Worm (Caenorhabditis elegans) whole organism, L4 larva: ENCODE data around the gene srlf-14.

ENCODE experiments used
- dmd-8 ChIP-seq: fragments of 200-800 bp; sonication (Bioruptor generic); IDR thresholded peaks from 2 replicates; pipeline ENCODE4 v1.3.6; 2022; ENCODE audit warnings: missing genetic modification characterization, missing compliant biosample characterization
- egl-27 ChIP-seq: sonication (generic microtip); optimal IDR thresholded peaks from 3 replicates; lab custom pipeline; 2017; ENCODE audit warnings: missing biosample characterization, missing genetic modification reagents, missing genetic modification characterization
- hlh-11 ChIP-seq: fragments of 200-800 bp; sonication (Bioruptor generic); optimal IDR thresholded peaks from 2 replicates; lab custom pipeline; 2018; ENCODE audit warnings: mild to moderate bottlenecking, missing genetic modification characterization, missing compliant biosample characterization
- lin-1 ChIP-seq: fragments of 200-800 bp; sonication (Bioruptor generic); IDR thresholded peaks from 2 replicates; pipeline ENCODE4 v1.3.6; 2022; ENCODE audit warnings: missing genetic modification reagents, missing genetic modification characterization, missing compliant biosample characterization
- nhr-10 ChIP-seq: fragments of 150-350 bp; optimal IDR thresholded peaks from 2 replicates; lab custom pipeline; 2014; ENCODE audit warnings: missing biosample characterization, missing genetic modification characterization
- nhr-77 ChIP-seq: fragments of 150-350 bp; optimal IDR thresholded peaks from 2 replicates; lab custom pipeline; 2014; ENCODE audit warnings: missing biosample characterization, missing genetic modification characterization
- pha-4 ChIP-seq, 2 experiments: fragments of 150-350 bp in 1 of 2; fragments of 200-800 bp in 1 of 2; sonication (Bioruptor generic) in 1 of 2; IDR thresholded peaks in 1 of 2; optimal IDR thresholded peaks in 1 of 2; 2 replicates each; pipeline versions ENCODE4 v1.3.6 to Lab custom; 2014 to 2022; ENCODE audit warnings: missing genetic modification characterization in 2 of 2, missing genetic modification reagents in 2 of 2, missing biosample characterization in 1 of 2, missing compliant biosample characterization in 1 of 2
- skn-1 ChIP-seq: fragments of 150-350 bp; optimal IDR thresholded peaks from 2 replicates; lab custom pipeline; 2014; ENCODE audit warnings: missing biosample characterization, missing genetic modification characterization
- unc-62 ChIP-seq, 3 experiments: fragments of 150-350 bp in 1 of 3; sonication (generic microtip); optimal IDR thresholded peaks in 2 of 3; peaks in 1 of 3; 1 replicate in 1 of 3; 2 replicates in 2 of 3; lab custom pipeline; 2014 to 2017; ENCODE audit warnings: missing biosample characterization in 3 of 3, missing genetic modification characterization in 3 of 3, missing genetic modification reagents in 3 of 3, missing genotype in 1 of 3
- zag-1 ChIP-seq: fragments of 150-350 bp; optimal IDR thresholded peaks from 2 replicates; lab custom pipeline; 2014; ENCODE audit warnings: missing biosample characterization, missing genetic modification characterization
- ztf-11 ChIP-seq: fragments of 150-350 bp; optimal IDR thresholded peaks from 2 replicates; lab custom pipeline; 2014; ENCODE audit warnings: missing biosample characterization, missing genetic modification characterization

ce11 chrIV:10889820-10890462 is 4.2 kb downstream of the srlf-14 start, which contains the start of gene F13E9.15:
- TF ChIP-seq zag-1 (tag; lab: Kevin White, UChicago) (no peak), lin-1 (no peak), dmd-8 (GFP tag; lab: Robert Waterston, UW) (no peak), skn-1 (tag; lab: Kevin White, UChicago) (no peak), hlh-11 (no peak), nhr-10 (no peak), ztf-11 (tag; lab: Kevin White, UChicago) (no peak), pha-4 (GFP tag; IDR thresholded peaks at IDR 0.05; lab: Robert Waterston, UW) (no peak), pha-4 (tag; optimal IDR thresholded peaks at IDR 0.05; lab: Kevin White, UChicago) (no peak), egl-27 (tag; lab: Kevin White, UChicago) (no peak), nhr-77 (tag; lab: Kevin White, UChicago) (no peak), unc-62 (GFP tag; optimal IDR thresholded peaks at IDR 0.05 in 1 of 2; lab: Kevin White, UChicago) (no peak), unc-62 (tag; optimal IDR thresholded peaks at IDR 0.05; lab: Kevin White, UChicago) (no peak)
